Worm (Caenorhabditis elegans): ENCODE measurements around the gene fipr-5.

DNA sequence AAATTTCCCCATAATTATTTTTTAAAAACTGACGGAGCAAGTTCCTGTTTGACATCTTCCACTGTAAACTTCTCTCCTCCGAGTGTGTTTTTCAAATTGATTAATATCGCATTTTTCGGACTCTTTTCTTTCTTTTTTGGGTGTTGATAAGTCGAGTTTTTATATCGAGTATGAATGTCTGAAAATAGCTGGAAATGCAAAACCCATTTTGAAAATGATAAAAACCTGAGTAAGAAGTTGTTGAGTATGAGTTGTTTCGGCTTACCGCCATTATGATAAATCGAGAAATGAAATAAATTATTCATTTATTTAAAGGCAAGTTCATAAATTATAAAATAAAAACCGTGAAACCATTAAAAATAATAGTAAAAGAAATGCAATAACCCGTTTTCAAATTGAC is 35.5 kb downstream of the fipr-5 start, which contains the start of gene ZK856.18:
- no peak for TF ChIP-seq elt-3 (tag; optimal IDR thresholded peaks at IDR 0.05)
- no peak for TF ChIP-seq zip-8 (tag; optimal IDR thresholded peaks at IDR 0.05)
- TF ChIP-seq ces-1 (GFP tag; optimal IDR thresholded peaks at IDR 0.05) = no peak
- TF ChIP-seq lin-13 (tag; optimal IDR thresholded peaks at IDR 0.05) = no peak
- TF ChIP-seq lsy-2 (tag; optimal IDR thresholded peaks at IDR 0.05) = no peak
- no peak for TF ChIP-seq snpc-4 (tag; optimal IDR thresholded peaks at IDR 0.05)
- no peak for TF ChIP-seq pha-4 (tag; optimal IDR thresholded peaks at IDR 0.05)
- no peak for TF ChIP-seq flh-1 (GFP tag; optimal IDR thresholded peaks at IDR 0.05)
- TF ChIP-seq nhr-237 (tag; optimal IDR thresholded peaks at IDR 0.05) = no peak
- TF ChIP-seq nhr-76 (tag; optimal IDR thresholded peaks at IDR 0.05) = no peak
- no peak for TF ChIP-seq mls-2 (tag; optimal IDR thresholded peaks at IDR 0.05)
- TF ChIP-seq ztf-11 (tag; optimal IDR thresholded peaks at IDR 0.05) = no peak
- no peak for TF ChIP-seq unc-120 (tag; optimal IDR thresholded peaks at IDR 0.05; ENCODE audit: poor library complexity, severe bottlenecking)
- TF ChIP-seq ceh-83 (GFP tag; optimal IDR thresholded peaks at IDR 0.05) = no peak
